Worm (Caenorhabditis elegans) whole organism, L4 larva: ENCODE measurements around the gene Y62H9A.1.

Experiments
- D1046.2 ChIP-seq: fragments of 200-800 bp; sonication (Bioruptor generic); IDR thresholded peaks from 2 replicates; pipeline ENCODE4 v1.3.6; 2022; ENCODE audit warnings: missing genetic modification characterization, missing compliant biosample characterization
- F49E8.2 ChIP-seq: sonication (generic microtip); optimal IDR thresholded peaks from 2 replicates; lab custom pipeline; 2016; ENCODE audit warnings: missing compliant biosample characterization, mild to moderate bottlenecking, missing genetic modification characterization, borderline replicate concordance
- T20F7.1 ChIP-seq: fragments of 200-800 bp; sonication (Bioruptor generic); optimal IDR thresholded peaks from 2 replicates; lab custom pipeline; 2018; ENCODE audit warnings: mild to moderate bottlenecking, missing genetic modification characterization, missing compliant biosample characterization
- Y48G9A.11 ChIP-seq: fragments of 200-800 bp; sonication (Bioruptor generic); IDR thresholded peaks from 2 replicates; pipeline ENCODE4 v1.3.6; 2022; ENCODE audit warnings: missing genetic modification reagents, missing genetic modification characterization, missing compliant biosample characterization
- Y5F2A.4 ChIP-seq: fragments of 200-800 bp; sonication (Bioruptor generic); optimal IDR thresholded peaks from 2 replicates; lab custom pipeline; 2018; ENCODE audit warnings: mild to moderate bottlenecking, missing genetic modification characterization, missing compliant biosample characterization
- Y75B8A.6 ChIP-seq: fragments of 200-800 bp; sonication (Bioruptor generic); IDR thresholded peaks from 2 replicates; pipeline ENCODE4 v1.3.6; 2022; ENCODE audit warnings: missing genetic modification reagents, missing genetic modification characterization, missing compliant biosample characterization
- ZK546.5 ChIP-seq, 2 experiments: sonication (generic microtip); optimal IDR thresholded peaks; 2 replicates each; lab custom pipeline; 2017; ENCODE audit warnings: missing biosample characterization in 2 of 2, missing genetic modification characterization in 2 of 2
- aly-2 ChIP-seq: sonication (generic microtip); optimal IDR thresholded peaks from 2 replicates; lab custom pipeline; 2018; ENCODE audit warnings: missing biosample characterization, missing genetic modification characterization
- ama-1 ChIP-seq: fragments of 150-350 bp; optimal IDR thresholded peaks from 2 replicates; lab custom pipeline; 2014; ENCODE audit warnings: inconsistent platforms, mixed read lengths
- ceh-20 ChIP-seq: fragments of 200-800 bp; sonication (Bioruptor generic); IDR thresholded peaks from 2 replicates; pipeline ENCODE4 v1.3.6; 2022; ENCODE audit warnings: missing genetic modification reagents, missing genetic modification characterization, missing compliant biosample characterization
- ceh-32 ChIP-seq: sonication (generic microtip); optimal IDR thresholded peaks from 2 replicates; lab custom pipeline; 2016; ENCODE audit warnings: mild to moderate bottlenecking, missing genetic modification characterization, missing compliant biosample characterization; ENCODE audit not compliant: poor library complexity
- ceh-44 ChIP-seq: fragments of 200-800 bp; sonication (Bioruptor generic); IDR thresholded peaks from 2 replicates; pipeline ENCODE4 v1.3.6; 2022; ENCODE audit warnings: missing genetic modification reagents, missing genetic modification characterization, missing compliant biosample characterization
- ceh-62 ChIP-seq: sonication (generic microtip); optimal IDR thresholded peaks from 2 replicates; lab custom pipeline; 2017; ENCODE audit warnings: missing biosample characterization, missing genetic modification characterization
- ces-1 ChIP-seq: fragments of 150-350 bp; sonication (generic microtip); optimal IDR thresholded peaks from 4 replicates; lab custom pipeline; 2014; ENCODE audit warnings: missing biosample characterization, missing genetic modification reagents, missing genetic modification characterization
- daf-16 ChIP-seq, 3 experiments: sonication (generic microtip); optimal IDR thresholded peaks; 2 replicates each; lab custom pipeline; 2016 to 2017; ENCODE audit warnings: missing genetic modification characterization in 3 of 3, missing genetic modification reagents in 3 of 3, mild to moderate bottlenecking in 2 of 3, missing compliant biosample characterization in 2 of 3, missing biosample characterization in 1 of 3, moderate library complexity in 1 of 3
- daf-19 ChIP-seq: fragments of 200-800 bp; sonication (Bioruptor generic); conservative IDR thresholded peaks from 2 replicates; pipeline ENCODE4 v1.3.6; 2022; ENCODE audit warnings: missing genetic modification characterization, missing compliant biosample characterization
- dmd-6 ChIP-seq: fragments of 200-800 bp; sonication (Bioruptor generic); IDR thresholded peaks from 2 replicates; pipeline ENCODE4 v1.3.6; 2022; ENCODE audit warnings: missing genetic modification reagents, missing genetic modification characterization, missing compliant biosample characterization
- dmd-9 ChIP-seq: fragments of 200-800 bp; sonication (Bioruptor generic); IDR thresholded peaks from 2 replicates; pipeline ENCODE4 v1.3.6; 2022; ENCODE audit warnings: missing genetic modification reagents, missing genetic modification characterization, missing compliant biosample characterization
- duxl-1 ChIP-seq: sonication (generic microtip); optimal IDR thresholded peaks from 2 replicates; lab custom pipeline; 2016; ENCODE audit warnings: mild to moderate bottlenecking, missing genetic modification characterization, moderate library complexity, missing compliant biosample characterization; ENCODE audit not compliant: poor library complexity
- dve-1 ChIP-seq: sonication (generic microtip); optimal IDR thresholded peaks from 2 replicates; lab custom pipeline; 2017; ENCODE audit warnings: antibody characterized with exemption, mild to moderate bottlenecking, missing genetic modification characterization, missing compliant biosample characterization; ENCODE audit not compliant: insufficient read depth
- egl-27 ChIP-seq: sonication (generic microtip); optimal IDR thresholded peaks from 3 replicates; lab custom pipeline; 2017; ENCODE audit warnings: missing biosample characterization, missing genetic modification reagents, missing genetic modification characterization
- egl-43 ChIP-seq: fragments of 200-800 bp; sonication (Bioruptor generic); IDR thresholded peaks from 2 replicates; pipeline ENCODE4 v1.3.6; 2022; ENCODE audit warnings: missing genetic modification reagents, missing genetic modification characterization, missing compliant biosample characterization
- gei-8 ChIP-seq: fragments of 200-800 bp; sonication (Bioruptor generic); optimal IDR thresholded peaks from 2 replicates; lab custom pipeline; 2018; ENCODE audit warnings: mild to moderate bottlenecking, missing genetic modification characterization, missing compliant biosample characterization
- hlh-30 ChIP-seq: sonication (generic microtip); optimal IDR thresholded peaks from 2 replicates; lab custom pipeline; 2017; ENCODE audit warnings: antibody characterized with exemption, mild to moderate bottlenecking, missing genetic modification characterization, missing compliant biosample characterization; ENCODE audit not compliant: insufficient read depth
- jun-1 ChIP-seq: fragments of 150-350 bp; optimal IDR thresholded peaks from 2 replicates; lab custom pipeline; 2014; ENCODE audit warnings: missing biosample characterization, missing genetic modification reagents, missing genetic modification characterization
- lim-7 ChIP-seq: fragments of 200-800 bp; sonication (Bioruptor generic); IDR thresholded peaks from 2 replicates; pipeline ENCODE4 v1.3.6; 2022; ENCODE audit warnings: missing genetic modification characterization, missing compliant biosample characterization
- lin-15B ChIP-seq: fragments of 150-350 bp; sonication (generic microtip); optimal IDR thresholded peaks from 3 replicates; lab custom pipeline; 2014; ENCODE audit warnings: missing biosample characterization, missing genetic modification characterization
- lin-38 ChIP-seq: fragments of 200-800 bp; sonication (Bioruptor generic); IDR thresholded peaks from 2 replicates; pipeline ENCODE4 v1.3.6; 2022; ENCODE audit warnings: missing genetic modification reagents, missing genetic modification characterization, missing compliant biosample characterization
- lsy-2 ChIP-seq, 2 experiments: fragments of 150-350 bp in 1 of 2; sonication (generic microtip) in 1 of 2; optimal IDR thresholded peaks; 2 replicates each; lab custom pipeline; 2014 to 2017; ENCODE audit warnings: missing biosample characterization in 2 of 2, missing genetic modification characterization in 2 of 2
- madf-5 ChIP-seq, 2 experiments: fragments of 200-800 bp; sonication (Bioruptor generic); IDR thresholded peaks; 2 replicates each; pipeline ENCODE4 v1.3.6; 2022; ENCODE audit warnings: missing compliant biosample characterization in 2 of 2, missing genetic modification characterization in 2 of 2
- mdl-1 ChIP-seq, 2 experiments: fragments of 150-350 bp in 1 of 2; sonication (generic microtip) in 1 of 2; optimal IDR thresholded peaks; 2 replicates each; lab custom pipeline; 2014 to 2017; ENCODE audit warnings: missing biosample characterization in 2 of 2, missing genetic modification characterization in 2 of 2
- mxl-2 ChIP-seq: fragments of 200-800 bp; sonication (Bioruptor generic); conservative IDR thresholded peaks from 2 replicates; pipeline ENCODE4 v1.3.6; 2022; ENCODE audit warnings: missing genetic modification reagents, missing genetic modification characterization, missing compliant biosample characterization
- mxl-3 ChIP-seq: fragments of 200-800 bp; sonication (Bioruptor generic); optimal IDR thresholded peaks from 2 replicates; lab custom pipeline; 2018; ENCODE audit warnings: mild to moderate bottlenecking, missing genetic modification characterization, missing compliant biosample characterization
- nhr-102 ChIP-seq: sonication (generic microtip); optimal IDR thresholded peaks from 2 replicates; lab custom pipeline; 2016; ENCODE audit warnings: mild to moderate bottlenecking, missing genetic modification characterization, moderate library complexity, missing compliant biosample characterization
- nhr-25 ChIP-seq: sonication (generic microtip); optimal IDR thresholded peaks from 2 replicates; lab custom pipeline; 2017; ENCODE audit warnings: missing genetic modification characterization, mild to moderate bottlenecking, missing compliant biosample characterization, antibody characterized with exemption, moderate library complexity, borderline replicate concordance; ENCODE audit not compliant: insufficient read depth
- nhr-28 ChIP-seq: fragments of 150-350 bp; optimal IDR thresholded peaks from 2 replicates; lab custom pipeline; 2014; ENCODE audit warnings: missing biosample characterization, missing genetic modification characterization
- nhr-77 ChIP-seq: fragments of 150-350 bp; optimal IDR thresholded peaks from 2 replicates; lab custom pipeline; 2014; ENCODE audit warnings: missing biosample characterization, missing genetic modification characterization
- pqm-1 ChIP-seq: sonication (generic microtip); optimal IDR thresholded peaks from 2 replicates; lab custom pipeline; 2017; ENCODE audit warnings: missing biosample characterization, missing genetic modification characterization
- rbr-2 ChIP-seq: sonication (generic microtip); optimal IDR thresholded peaks from 2 replicates; lab custom pipeline; 2016; ENCODE audit warnings: missing genotype, missing genetic modification characterization, missing compliant biosample characterization
- saeg-2 ChIP-seq: fragments of 200-800 bp; sonication (Bioruptor generic); IDR thresholded peaks from 2 replicates; pipeline ENCODE4 v1.3.6; 2022; ENCODE audit warnings: missing genetic modification reagents, missing genetic modification characterization, missing compliant biosample characterization
- sdz-12 ChIP-seq: fragments of 200-800 bp; sonication (Bioruptor generic); optimal IDR thresholded peaks from 2 replicates; lab custom pipeline; 2018; ENCODE audit warnings: mild to moderate bottlenecking, missing genetic modification characterization, missing compliant biosample characterization
- set-16 ChIP-seq: fragments of 200-800 bp; sonication (Bioruptor generic); IDR thresholded peaks from 2 replicates; pipeline ENCODE4 v1.3.6; 2022; ENCODE audit warnings: missing genetic modification reagents, missing genetic modification characterization, missing compliant biosample characterization
- spr-1 ChIP-seq: sonication (generic microtip); optimal IDR thresholded peaks from 2 replicates; lab custom pipeline; 2016; ENCODE audit warnings: mild to moderate bottlenecking, missing genetic modification characterization, missing compliant biosample characterization
- spr-3 ChIP-seq: fragments of 200-800 bp; sonication (Bioruptor generic); optimal IDR thresholded peaks from 2 replicates; lab custom pipeline; 2018; ENCODE audit warnings: mild to moderate bottlenecking, missing genetic modification characterization, missing compliant biosample characterization
- unc-62 ChIP-seq, 3 experiments: fragments of 150-350 bp in 1 of 3; sonication (generic microtip); optimal IDR thresholded peaks in 2 of 3; peaks in 1 of 3; 1 replicate in 1 of 3; 2 replicates in 2 of 3; lab custom pipeline; 2014 to 2017; ENCODE audit warnings: missing biosample characterization in 3 of 3, missing genetic modification characterization in 3 of 3, missing genetic modification reagents in 3 of 3, missing genotype in 1 of 3
- zfp-3 ChIP-seq: fragments of 200-800 bp; sonication (Bioruptor generic); conservative IDR thresholded peaks from 2 replicates; pipeline ENCODE4 v1.3.6; 2022; ENCODE audit warnings: missing genetic modification reagents, missing genetic modification characterization, missing compliant biosample characterization
- zip-11 ChIP-seq: fragments of 200-800 bp; sonication (Bioruptor generic); IDR thresholded peaks from 2 replicates; pipeline ENCODE4 v1.3.6; 2022; ENCODE audit warnings: missing genetic modification characterization, missing compliant biosample characterization
- ztf-11 ChIP-seq: fragments of 150-350 bp; optimal IDR thresholded peaks from 2 replicates; lab custom pipeline; 2014; ENCODE audit warnings: missing biosample characterization, missing genetic modification characterization
- ztf-7 ChIP-seq: fragments of 150-350 bp; optimal IDR thresholded peaks from 2 replicates; lab custom pipeline; 2014; ENCODE audit warnings: missing biosample characterization, missing genetic modification characterization

Gene Y62H9A.1

ce11 chrX:11872210-11872609 is 3.1 kb upstream of the Y62H9A.1 start (continued):
- TF ChIP-seq Y5F2A.4 (GFP tag; lab: Kevin White, UChicago): no peak
- no peak for TF ChIP-seq ztf-7 (tag; lab: Kevin White, UChicago)
- no peak for TF ChIP-seq ama-1
- TF ChIP-seq ceh-32 (tag; lab: Kevin White, UChicago): no peak
- no peak for TF ChIP-seq ces-1 (GFP tag; lab: Kevin White, UChicago)
- no peak for TF ChIP-seq ceh-62 (tag; lab: Kevin White, UChicago)
- no peak for TF ChIP-seq ceh-20 (GFP tag; lab: Robert Waterston, UW)
- no peak for TF ChIP-seq nhr-28 (tag; lab: Kevin White, UChicago)
- no peak for TF ChIP-seq mdl-1 (tag; optimal IDR thresholded peaks at IDR 0.05; lab: Kevin White, UChicago)
- 0 out of 2 replicates have a peak, but pooled peaks have one; percentile 19 for TF ChIP-seq daf-19
- peak; percentile 6 for TF ChIP-seq spr-3 (GFP tag; lab: Kevin White, UChicago)
- TF ChIP-seq unc-62 (GFP tag; optimal IDR thresholded peaks at IDR 0.05 in 1 of 2; lab: Kevin White, UChicago): peak in 1 of 2 experiments; percentile 18
- TF ChIP-seq unc-62 (tag; optimal IDR thresholded peaks at IDR 0.05; lab: Kevin White, UChicago): no peak
- TF ChIP-seq Y75B8A.6 (GFP tag; lab: Robert Waterston, UW): 0 out of 2 replicates have a peak, but pooled peaks have one; percentile 20
- TF ChIP-seq lsy-2 (tag; optimal IDR thresholded peaks at IDR 0.05; lab: Kevin White, UChicago): no peak
- TF ChIP-seq madf-5 (GFP tag; IDR thresholded peaks at IDR 0.05; lab: Robert Waterston, UW): peak in 1 of 2 experiments; percentile 80; a peak in 1 of 4 replicates
- no peak for TF ChIP-seq nhr-25 (tag; lab: Kevin White, UChicago)
- TF ChIP-seq zfp-3 (GFP tag; lab: Robert Waterston, UW): no peak
- TF ChIP-seq ztf-11 (tag; lab: Kevin White, UChicago): no peak
- 0 out of 2 replicates have a peak, but pooled peaks have one; percentile 44 for TF ChIP-seq dmd-9
- no peak for TF ChIP-seq saeg-2 (GFP tag; lab: Robert Waterston, UW)
- no peak for TF ChIP-seq jun-1 (tag; lab: Kevin White, UChicago)
- no peak for TF ChIP-seq nhr-77 (tag; lab: Kevin White, UChicago)
- TF ChIP-seq duxl-1: no peak
- TF ChIP-seq F49E8.2: no peak
- TF ChIP-seq daf-16 (GFP tag; optimal IDR thresholded peaks at IDR 0.05; lab: Kevin White, UChicago): peak in 1 of 2 experiments; percentile 83
- peak; percentile 75 for TF ChIP-seq daf-16 (tag; optimal IDR thresholded peaks at IDR 0.05; lab: Kevin White, UChicago)
- TF ChIP-seq rbr-2: no peak
- TF ChIP-seq hlh-30 (tag; lab: Kevin White, UChicago): no peak
- TF ChIP-seq lin-38 (GFP tag; lab: Robert Waterston, UW): no peak
- TF ChIP-seq mxl-3 (GFP tag; lab: Kevin White, UChicago): peak; percentile 31
- TF ChIP-seq spr-1 (tag; lab: Kevin White, UChicago): no peak
- TF ChIP-seq lim-7: peak; percentile 76; the same call in 1 of the 2 replicates
- no peak for TF ChIP-seq set-16 (GFP tag; lab: Robert Waterston, UW)
- no peak for TF ChIP-seq egl-27 (tag; lab: Kevin White, UChicago)
- TF ChIP-seq lin-15B: no peak
- peak; percentile 56 for TF ChIP-seq dmd-6 (GFP tag; lab: Robert Waterston, UW)
- TF ChIP-seq D1046.2 (GFP tag; lab: Robert Waterston, UW): no peak
- 0 out of 2 replicates have a peak, but pooled peaks have one; percentile 26 for TF ChIP-seq ceh-44 (GFP tag; lab: Robert Waterston, UW)
- no peak; the same call in none of the 2 replicates for TF ChIP-seq egl-43 (GFP tag; lab: Robert Waterston, UW)
- no peak for TF ChIP-seq dve-1 (tag; lab: Kevin White, UChicago)
- no peak for TF ChIP-seq mxl-2 (GFP tag; lab: Robert Waterston, UW)
- no peak for TF ChIP-seq ZK546.5 (tag; optimal IDR thresholded peaks at IDR 0.05; lab: Kevin White, UChicago)
- TF ChIP-seq Y48G9A.11 (GFP tag; lab: Robert Waterston, UW): no peak
- no peak for TF ChIP-seq sdz-12 (GFP tag; lab: Kevin White, UChicago)
- no peak for TF ChIP-seq T20F7.1 (GFP tag; lab: Kevin White, UChicago)
- no peak for TF ChIP-seq pqm-1 (tag; lab: Kevin White, UChicago)
- TF ChIP-seq aly-2 (tag; lab: Kevin White, UChicago): no peak
- TF ChIP-seq nhr-102 (tag; lab: Kevin White, UChicago): no peak
- no peak; the same call in 1 of the 2 replicates for TF ChIP-seq zip-11 (GFP tag; lab: Robert Waterston, UW)
- no peak for TF ChIP-seq gei-8
